Fruit fly (Drosophila melanogaster): ENCODE data around the gene Scgalpha.

Gene Scgalpha

dm6 chr2L:8302766-8303479 is at the start of gene Scgalpha, which contains the start of gene wol:
Scgalpha (plus strand) TSS chr2L:8303429.
wol (minus strand) TSS chr2L:8302985.
- TF ChIP-seq CG13204 (GFP tag; optimal IDR thresholded peaks at IDR 0.05): no peak

dm6 chr2L:8255406-8255805 is 47.8 kb upstream of the Scgalpha start:
- no peak for TF ChIP-seq CG14655 (GFP tag; optimal IDR thresholded peaks at IDR 0.05)
- TF ChIP-seq CG4496 (GFP tag; IDR thresholded peaks at IDR 0.05): no peak
- TF ChIP-seq CG34367 (tag; optimal IDR thresholded peaks at IDR 0.05): no peak

dm6 chr2L:8257401-8258266 is 45.6 kb upstream of the Scgalpha start, which contains the start of gene CG8086:
CG8086 (minus strand) TSS chr2L:8257502.
- TF ChIP-seq CG12605 (GFP tag; IDR thresholded peaks at IDR 0.05): no peak

- TF ChIP-seq CG32121 (GFP tag; IDR thresholded peaks at IDR 0.05) (peak; percentile 85), rn (GFP tag; IDR thresholded peaks at IDR 0.05) (0 out of 2 replicates have a peak, but pooled peaks have one; percentile 18), CG13204 (GFP tag; optimal IDR thresholded peaks at IDR 0.05) (peak; percentile 51), CG10348 (GFP tag; IDR thresholded peaks at IDR 0.05) (no peak), EcR (GFP tag; optimal IDR thresholded peaks at IDR 0.05) (no peak), Snoo (tag; optimal IDR thresholded peaks at IDR 0.05) (peak; percentile 34), CG12605 (GFP tag; IDR thresholded peaks at IDR 0.05) (peak; percentile 77), fd96Ca (GFP tag; IDR thresholded peaks at IDR 0.05) (no peak), Pif1A (GFP tag; optimal IDR thresholded peaks at IDR 0.05) (peak; percentile 35), CG8159 (tag; optimal IDR thresholded peaks at IDR 0.05) (peak; percentile 93), CG9948 (tag; optimal IDR thresholded peaks at IDR 0.05) (peak; percentile 80), D1 (tag; optimal IDR thresholded peaks at IDR 0.05) (peak; percentile 75), CG4496 (GFP tag; IDR thresholded peaks at IDR 0.05) (peak; percentile 83), CG15710 (tag; optimal IDR thresholded peaks at IDR 0.05) (peak; percentile 89), CG14655 (GFP tag; optimal IDR thresholded peaks at IDR 0.05) (peak; percentile 80), CG34367 (tag; optimal IDR thresholded peaks at IDR 0.05) (peak; percentile 70), gl (tag; optimal IDR thresholded peaks at IDR 0.05) (peak; percentile 64), CG8301 (tag; optimal IDR thresholded peaks at IDR 0.05) (peak; percentile 79), Ets98B (GFP tag; IDR thresholded peaks at IDR 0.05) (peak; percentile 78), CG17806 (tag; optimal IDR thresholded peaks at IDR 0.05) (peak; percentile 90), Pif1B (GFP tag; optimal IDR thresholded peaks at IDR 0.05) (peak; percentile 32)
Observed at dm6 chr2L:8266145-8266544, 37.1 kb upstream of the Scgalpha start.

dm6 chr2L:8266670-8267435 is 36.4 kb upstream of the Scgalpha start:
- TF ChIP-seq CG12605 (GFP tag; IDR thresholded peaks at IDR 0.05) (peak; percentile 50; the same call in 1 of the 2 replicates), CG13204 (GFP tag; optimal IDR thresholded peaks at IDR 0.05) (no peak)

dm6 chr2L:8268679-8269078 is 34.5 kb upstream of the Scgalpha start:
- no peak for TF ChIP-seq Pif1B (GFP tag; optimal IDR thresholded peaks at IDR 0.05)
- no peak for TF ChIP-seq CG10348 (GFP tag; IDR thresholded peaks at IDR 0.05)
- no peak for TF ChIP-seq Ets98B (GFP tag; IDR thresholded peaks at IDR 0.05)
- no peak for TF ChIP-seq CG8159 (tag; optimal IDR thresholded peaks at IDR 0.05)
- no peak for TF ChIP-seq CG32121 (GFP tag; IDR thresholded peaks at IDR 0.05)

dm6 chr2L:8270916-8271315 is 32.3 kb upstream of the Scgalpha start:
- TF ChIP-seq D1 (tag; optimal IDR thresholded peaks at IDR 0.05) (peak; percentile 4), fd96Ca (GFP tag; IDR thresholded peaks at IDR 0.05) (peak; percentile 83; the same call in 2 of the 3 replicates), CG10348 (GFP tag; IDR thresholded peaks at IDR 0.05) (no peak), CG12605 (GFP tag; IDR thresholded peaks at IDR 0.05) (peak; percentile 73), Pif1B (GFP tag; optimal IDR thresholded peaks at IDR 0.05) (peak; percentile 67), CG9948 (tag; optimal IDR thresholded peaks at IDR 0.05) (peak; percentile 71), CG14655 (GFP tag; optimal IDR thresholded peaks at IDR 0.05) (peak; percentile 79), EcR (GFP tag; optimal IDR thresholded peaks at IDR 0.05) (no peak), CG32121 (GFP tag; IDR thresholded peaks at IDR 0.05) (peak; percentile 78), gl (tag; optimal IDR thresholded peaks at IDR 0.05) (no peak), CG17806 (tag; optimal IDR thresholded peaks at IDR 0.05) (peak; percentile 70), CG8159 (tag; optimal IDR thresholded peaks at IDR 0.05) (peak; percentile 60), CG8301 (tag; optimal IDR thresholded peaks at IDR 0.05) (peak; percentile 77), rn (GFP tag; IDR thresholded peaks at IDR 0.05) (0 out of 2 replicates have a peak, but pooled peaks have one; percentile 6), Pif1A (GFP tag; optimal IDR thresholded peaks at IDR 0.05) (peak; percentile 71), Ets98B (GFP tag; IDR thresholded peaks at IDR 0.05) (peak; percentile 83), CG4496 (GFP tag; IDR thresholded peaks at IDR 0.05) (peak; percentile 88), CG13204 (GFP tag; optimal IDR thresholded peaks at IDR 0.05) (no peak), Snoo (tag; optimal IDR thresholded peaks at IDR 0.05) (no peak), CG15710 (tag; optimal IDR thresholded peaks at IDR 0.05) (peak; percentile 57), CG34367 (tag; optimal IDR thresholded peaks at IDR 0.05) (peak; percentile 57)

All from whole organism, pupa.